Fruit fly (Drosophila melanogaster): Measurements from ENCODE around the gene CG43134.

- no peak for TF ChIP-seq psq (optimal IDR thresholded peaks at IDR 0.05)
- no peak for TF ChIP-seq usp (GFP tag; optimal IDR thresholded peaks at IDR 0.05)
- TF ChIP-seq EcR (GFP tag; optimal IDR thresholded peaks at IDR 0.05) = no peak
Measured at dm6 chrX:4240146-4240545, 7.0 kb upstream of the CG43134 start.

Measured in whole organism.